Fruit fly (Drosophila melanogaster) whole organism, embryonic: ENCODE data around the gene CG16789.

ENCODE experiments used
- ATbp ChIP-seq: fragments of 200-800 bp; sonication (Bioruptor generic); optimal IDR thresholded peaks from 2 replicates; lab custom pipeline; 2017; ENCODE audit warnings: missing biosample characterization, mild to moderate bottlenecking, missing genetic modification characterization, missing genetic modification reagents
- Aef1 ChIP-seq: fragments of 200-800 bp; sonication (Bioruptor generic); IDR thresholded peaks from 3 replicates; pipeline ENCODE4 v1.3.6; 2022; ENCODE audit warnings: missing biosample characterization, missing genetic modification characterization
- Atf-2 ChIP-seq: fragments of 200-800 bp; sonication (Bioruptor generic); optimal IDR thresholded peaks from 2 replicates; lab custom pipeline; 2016; ENCODE audit warnings: missing biosample characterization, missing genetic modification characterization
- B-H2 ChIP-seq: fragments of 200-800 bp; sonication (Bioruptor generic); optimal IDR thresholded peaks from 2 replicates; lab custom pipeline; 2018; ENCODE audit warnings: missing biosample characterization, mild to moderate bottlenecking, missing genetic modification characterization
- Blimp-1 ChIP-seq: fragments of 200-800 bp; sonication (Bioruptor generic); optimal IDR thresholded peaks from 3 replicates; lab custom pipeline; 2018; ENCODE audit warnings: missing biosample characterization, missing genetic modification characterization, mild to moderate bottlenecking, moderate library complexity, missing genetic modification reagents
- CG10209 ChIP-seq: fragments of 200-800 bp; sonication (Bioruptor generic); optimal IDR thresholded peaks from 3 replicates; lab custom pipeline; 2017; ENCODE audit warnings: missing biosample characterization, mild to moderate bottlenecking, missing genetic modification characterization, missing genetic modification reagents
- CG10267 ChIP-seq: fragments of 200-800 bp; sonication (Bioruptor generic); optimal IDR thresholded peaks from 2 replicates; lab custom pipeline; 2018; ENCODE audit warnings: missing biosample characterization, mild to moderate bottlenecking, missing genetic modification characterization, moderate library complexity
- CG11085 ChIP-seq: fragments of 200-800 bp; sonication (Bioruptor generic); IDR thresholded peaks from 2 replicates; pipeline ENCODE4 v1.3.6; 2022; ENCODE audit warnings: missing biosample characterization, missing genetic modification characterization
- CG11504 ChIP-seq: fragments of 200-800 bp; sonication (Bioruptor generic); optimal IDR thresholded peaks from 3 replicates; lab custom pipeline; 2019; ENCODE audit warnings: missing biosample characterization, mild to moderate bottlenecking, missing genetic modification characterization, moderate library complexity
- CG11695 ChIP-seq: fragments of 200-800 bp; sonication (Bioruptor generic); IDR thresholded peaks from 3 replicates; pipeline ENCODE4 v1.3.6; 2022; ENCODE audit warnings: missing biosample characterization, missing genetic modification characterization
- CG12236 ChIP-seq: fragments of 200-800 bp; sonication (Bioruptor generic); optimal IDR thresholded peaks from 2 replicates; lab custom pipeline; 2016; ENCODE audit warnings: missing biosample characterization, missing genetic modification characterization
- CG1233 ChIP-seq: fragments of 200-800 bp; sonication (Bioruptor generic); optimal IDR thresholded peaks from 4 replicates; lab custom pipeline; 2018; ENCODE audit warnings: missing biosample characterization, mild to moderate bottlenecking, missing genetic modification characterization
- CG12942 ChIP-seq: fragments of 200-800 bp; sonication (Bioruptor generic); optimal IDR thresholded peaks from 3 replicates; lab custom pipeline; 2016; ENCODE audit warnings: missing biosample characterization, missing genetic modification characterization
- CG13894 ChIP-seq: fragments of 200-800 bp; sonication (Bioruptor generic); optimal IDR thresholded peaks from 3 replicates; lab custom pipeline; 2018; ENCODE audit warnings: missing biosample characterization, mild to moderate bottlenecking, missing genetic modification characterization, moderate library complexity
- CG14860 ChIP-seq: fragments of 200-800 bp; sonication (Bioruptor generic); IDR thresholded peaks from 3 replicates; pipeline ENCODE4 v1.3.6; 2022; ENCODE audit warnings: missing biosample characterization, missing genetic modification characterization; ENCODE audit not compliant: partially characterized antibody
- CG15073 ChIP-seq: fragments of 200-800 bp; sonication (Bioruptor generic); optimal IDR thresholded peaks from 2 replicates; lab custom pipeline; 2016; ENCODE audit warnings: missing biosample characterization, missing genetic modification characterization
- CG2129 ChIP-seq: fragments of 200-800 bp; sonication (Bioruptor generic); IDR thresholded peaks from 2 replicates; pipeline ENCODE4 v1.3.6; 2022; ENCODE audit warnings: missing biosample characterization, missing genetic modification characterization; ENCODE audit not compliant: partially characterized antibody
- CG31365 ChIP-seq: fragments of 200-800 bp; sonication (Bioruptor generic); optimal IDR thresholded peaks from 2 replicates; lab custom pipeline; 2018; ENCODE audit warnings: missing biosample characterization, mild to moderate bottlenecking, missing genetic modification characterization
- CG32532 ChIP-seq: fragments of 200-800 bp; sonication (Bioruptor generic); IDR thresholded peaks from 2 replicates; pipeline ENCODE4 v1.3.6; 2022; ENCODE audit warnings: missing biosample characterization, missing genetic modification characterization
- CG33213 ChIP-seq: fragments of 200-800 bp; sonication (Bioruptor generic); optimal IDR thresholded peaks from 3 replicates; lab custom pipeline; 2016; ENCODE audit warnings: missing biosample characterization, missing genetic modification characterization
- CG34376 ChIP-seq: fragments of 200-800 bp; sonication (Bioruptor generic); optimal IDR thresholded peaks from 2 replicates; lab custom pipeline; 2018; ENCODE audit warnings: missing biosample characterization, mild to moderate bottlenecking, missing genetic modification characterization
- CG4730 ChIP-seq: fragments of 200-800 bp; sonication (Bioruptor generic); IDR thresholded peaks from 2 replicates; pipeline ENCODE4 v1.3.6; 2022; ENCODE audit warnings: missing biosample characterization, missing genetic modification characterization
- CG7357 ChIP-seq: fragments of 200-800 bp; sonication (Bioruptor generic); IDR thresholded peaks from 3 replicates; pipeline ENCODE4 v1.3.6; 2022; ENCODE audit warnings: missing biosample characterization, missing genetic modification characterization
- CG7745 ChIP-seq: fragments of 200-800 bp; sonication (Bioruptor generic); optimal IDR thresholded peaks from 2 replicates; lab custom pipeline; 2018; ENCODE audit warnings: missing biosample characterization, mild to moderate bottlenecking, missing genetic modification characterization, moderate library complexity
- CG8281 ChIP-seq: fragments of 200-800 bp; sonication (Bioruptor generic); optimal IDR thresholded peaks from 2 replicates; lab custom pipeline; 2018; ENCODE audit warnings: missing biosample characterization, mild to moderate bottlenecking, missing genetic modification characterization, moderate library complexity
- CG9932 ChIP-seq: fragments of 200-800 bp; sonication (Bioruptor generic); IDR thresholded peaks from 2 replicates; pipeline ENCODE4 v1.3.6; 2022; ENCODE audit warnings: missing biosample characterization, missing genetic modification characterization
- CTCF ChIP-seq: fragments of 200-800 bp; sonication (Bioruptor generic); optimal IDR thresholded peaks from 2 replicates; lab custom pipeline; 2017; ENCODE audit warnings: missing biosample characterization, mild to moderate bottlenecking, missing genetic modification characterization, moderate library complexity
- Dbx ChIP-seq: fragments of 200-800 bp; sonication (Bioruptor generic); IDR thresholded peaks from 3 replicates; pipeline ENCODE4 v1.3.6; 2022; ENCODE audit warnings: missing biosample characterization, missing genetic modification characterization
- Dll ChIP-seq: fragments of 200-800 bp; sonication (Bioruptor generic); IDR thresholded peaks from 4 replicates; pipeline ENCODE4 v1.3.6; 2022; ENCODE audit warnings: missing biosample characterization, missing genetic modification characterization; ENCODE audit not compliant: partially characterized antibody
- Gsc ChIP-seq: fragments of 200-800 bp; sonication (Bioruptor generic); IDR thresholded peaks from 2 replicates; pipeline ENCODE4 v1.3.6; 2022; ENCODE audit warnings: missing biosample characterization, missing genetic modification characterization
- H15 ChIP-seq: fragments of 200-800 bp; sonication (Bioruptor generic); IDR thresholded peaks from 3 replicates; pipeline ENCODE4 v1.3.6; 2022; ENCODE audit warnings: missing biosample characterization, missing genetic modification characterization
- HLH3B ChIP-seq: fragments of 200-800 bp; sonication (Bioruptor generic); IDR thresholded peaks from 2 replicates; pipeline ENCODE4 v1.3.6; 2022; ENCODE audit warnings: missing biosample characterization, missing genetic modification characterization
- Meics ChIP-seq: fragments of 200-800 bp; sonication (Bioruptor generic); optimal IDR thresholded peaks from 2 replicates; lab custom pipeline; 2017; ENCODE audit warnings: missing biosample characterization, mild to moderate bottlenecking, missing genetic modification characterization
- Nf-YB ChIP-seq: fragments of 200-800 bp; sonication (Bioruptor generic); optimal IDR thresholded peaks from 3 replicates; lab custom pipeline; 2019; ENCODE audit warnings: missing biosample characterization, mild to moderate bottlenecking, missing genetic modification characterization, moderate library complexity
- Six4 ChIP-seq: fragments of 200-800 bp; sonication (Bioruptor generic); optimal IDR thresholded peaks from 2 replicates; lab custom pipeline; 2016; ENCODE audit warnings: missing biosample characterization, missing genetic modification characterization
- chinmo ChIP-seq: fragments of 200-800 bp; sonication (Bioruptor generic); IDR thresholded peaks from 4 replicates; pipeline ENCODE4 v1.3.6; 2022; ENCODE audit warnings: missing biosample characterization, missing genetic modification characterization; ENCODE audit not compliant: partially characterized antibody
- dpn ChIP-seq, 2 experiments: fragments of 200-800 bp; sonication (Bioruptor generic); optimal IDR thresholded peaks; 3 replicates each; lab custom pipeline; 2016; ENCODE audit warnings: missing biosample characterization in 2 of 2, missing genetic modification characterization in 2 of 2
- gem ChIP-seq: fragments of 200-800 bp; sonication (Bioruptor generic); optimal IDR thresholded peaks from 2 replicates; lab custom pipeline; 2019; ENCODE audit warnings: missing biosample characterization, mild to moderate bottlenecking, missing genetic modification characterization, moderate library complexity
- her ChIP-seq: fragments of 200-800 bp; sonication (Bioruptor generic); optimal IDR thresholded peaks from 2 replicates; lab custom pipeline; 2016; ENCODE audit warnings: missing biosample characterization, missing genetic modification characterization
- kay ChIP-seq: fragments of 200-800 bp; sonication (Bioruptor generic); optimal IDR thresholded peaks from 2 replicates; lab custom pipeline; 2016; ENCODE audit warnings: missing biosample characterization, missing genetic modification characterization
- lbe ChIP-seq: fragments of 200-800 bp; sonication (Bioruptor generic); optimal IDR thresholded peaks from 2 replicates; lab custom pipeline; 2016; ENCODE audit warnings: missing biosample characterization, mild to moderate bottlenecking, missing genetic modification characterization
- mirr ChIP-seq: fragments of 200-800 bp; sonication (Bioruptor generic); optimal IDR thresholded peaks from 3 replicates; lab custom pipeline; 2018; ENCODE audit warnings: missing biosample characterization, mild to moderate bottlenecking, missing genetic modification characterization
- nom ChIP-seq: fragments of 200-800 bp; sonication (Bioruptor generic); optimal IDR thresholded peaks from 2 replicates; lab custom pipeline; 2017; ENCODE audit warnings: missing biosample characterization, missing genetic modification characterization, mild to moderate bottlenecking, moderate library complexity, missing genetic modification reagents
- otp ChIP-seq: fragments of 200-800 bp; sonication (Bioruptor generic); IDR thresholded peaks from 3 replicates; pipeline ENCODE4, ENCODE4 v1.3.6; 2022; ENCODE audit warnings: missing biosample characterization, missing genetic modification characterization
- pan ChIP-seq, 4 experiments: fragments of >200 bp in 3 of 4; fragments of 200-800 bp in 1 of 4; sonication (Bioruptor generic) in 1 of 4; optimal IDR thresholded peaks in 3 of 4; IDR thresholded peaks in 1 of 4; 2 replicates each; pipeline versions ENCODE4 v1.3.6 to Lab custom; 2017 to 2022; ENCODE audit warnings: missing biosample characterization in 2 of 4, missing genetic modification characterization in 2 of 4, mixed read lengths in 1 of 4
- row ChIP-seq: fragments of 200-800 bp; sonication (Bioruptor generic); IDR thresholded peaks from 3 replicates; pipeline ENCODE4 v1.3.6; 2022; ENCODE audit warnings: missing biosample characterization, missing genetic modification characterization
- ssp ChIP-seq: fragments of 200-800 bp; sonication (Bioruptor generic); IDR thresholded peaks from 2 replicates; pipeline ENCODE4 v1.3.6; 2022; ENCODE audit warnings: missing biosample characterization, missing genetic modification characterization
- tup ChIP-seq: fragments of 200-800 bp; sonication (Bioruptor generic); optimal IDR thresholded peaks from 2 replicates; lab custom pipeline; 2016; ENCODE audit warnings: missing biosample characterization, mild to moderate bottlenecking, missing genetic modification characterization, moderate library complexity
- twi ChIP-seq: fragments of 200-800 bp; optimal IDR thresholded peaks from 2 replicates; lab custom pipeline; 2019; ENCODE audit warnings: missing biosample characterization, mild to moderate bottlenecking, missing genetic modification characterization, moderate library complexity
- unc-4 ChIP-seq: fragments of 200-800 bp; sonication (Bioruptor generic); IDR thresholded peaks from 2 replicates; pipeline ENCODE4 v1.3.6; 2022; ENCODE audit warnings: missing biosample characterization, missing genetic modification characterization; ENCODE audit not compliant: partially characterized antibody

Gene CG16789

dm6 chr3R:9618331-9618730 lies 52.3 kb downstream of the CG16789 start (continued):
- TF ChIP-seq CG33213 (GFP tag; lab: Kevin White, UChicago) (peak; percentile 56), Dll (GFP tag; lab: Robert Waterston, UW) (no peak), B-H2 (no peak), Six4 (GFP tag; lab: Kevin White, UChicago) (peak; percentile 62), Aef1 (GFP tag; lab: Robert Waterston, UW) (peak; percentile 65; the same call in 2 of the 3 replicates), CG31365 (peak; percentile 27), nom (no peak), CG1233 (GFP tag; lab: Kevin White, UChicago) (peak; percentile 66), otp (peak; percentile 74), Dbx (GFP tag; lab: Robert Waterston, UW) (0 out of 3 replicates have a peak, but pooled peaks have one; percentile 43), CG12236 (GFP tag; lab: Kevin White, UChicago) (no peak), CG4730 (GFP tag; lab: Robert Waterston, UW) (peak; percentile 77), CG11695 (GFP tag; lab: Robert Waterston, UW) (peak; percentile 72; the same call in 2 of the 3 replicates), gem (tag; lab: Kevin White, UChicago) (peak; percentile 80), row (peak; percentile 82), CG11504 (tag; lab: Kevin White, UChicago) (peak; percentile 81), CG12942 (GFP tag; lab: Kevin White, UChicago) (peak; percentile 51), CG10267 (tag; lab: Kevin White, UChicago) (peak; percentile 45), unc-4 (no peak), CG34376 (GFP tag; lab: Kevin White, UChicago) (no peak), Gsc (GFP tag; lab: Robert Waterston, UW) (peak; percentile 64), CG8281 (tag; lab: Kevin White, UChicago) (peak; percentile 28), pan (optimal IDR thresholded peaks at IDR 0.05; lab: Kevin White, UChicago) (no peak), pan (GFP tag; optimal IDR thresholded peaks at IDR 0.05 in 1 of 2, IDR thresholded peaks at IDR 0.05 in 1 of 2) (peak in 1 of 2 experiments; percentile 86), HLH3B (GFP tag; lab: Robert Waterston, UW) (peak; percentile 86), Nf-YB (GFP tag; lab: Kevin White, UChicago) (peak; percentile 44), CG9932 (GFP tag; lab: Robert Waterston, UW) (peak; percentile 44; the same call in 1 of the 2 replicates), tup (GFP tag; lab: Kevin White, UChicago) (peak; percentile 22), kay (no peak), ssp (GFP tag; lab: Robert Waterston, UW) (peak; percentile 60; the same call in 1 of the 2 replicates), CG10209 (GFP tag; lab: Kevin White, UChicago) (peak; percentile 54), CG7745 (no peak), CG2129 (no peak), H15 (GFP tag; lab: Robert Waterston, UW) (peak; percentile 79), ATbp (GFP tag; lab: Kevin White, UChicago) (peak; percentile 74), Atf-2 (peak; percentile 58), CTCF (peak; percentile 22), CG11085 (peak; percentile 54), CG15073 (GFP tag; lab: Kevin White, UChicago) (peak; percentile 6), mirr (no peak), CG32532 (peak; percentile 74), chinmo (no peak), her (GFP tag; lab: Kevin White, UChicago) (peak; percentile 63), dpn (GFP tag; optimal IDR thresholded peaks at IDR 0.05; lab: Kevin White, UChicago) (peak; percentile 67 to 76), Blimp-1 (GFP tag; lab: Kevin White, UChicago) (peak; percentile 82), twi (tag; lab: Kevin White, UChicago) (peak; percentile 17), CG7357 (GFP tag; lab: Robert Waterston, UW) (peak; percentile 57; the same call in 1 of the 3 replicates), CG13894 (tag; lab: Kevin White, UChicago) (no peak), Meics (peak; percentile 54), CG14860 (no peak), lbe (GFP tag; lab: Kevin White, UChicago) (no peak)
